Worm (Caenorhabditis elegans) whole organism, early embryonic: ENCODE data around the gene F01D5.10.

ENCODE experiments used
- ama-1 ChIP-seq: fragments of 150-350 bp; optimal IDR thresholded peaks from 2 replicates; lab custom pipeline; 2014
- ceh-36 ChIP-seq: sonication (generic microtip); optimal IDR thresholded peaks from 2 replicates; lab custom pipeline; 2016; ENCODE audit warnings: missing genetic modification characterization, inconsistent platforms, missing compliant biosample characterization
- ets-7 ChIP-seq: sonication (generic microtip); optimal IDR thresholded peaks from 2 replicates; lab custom pipeline; 2016; ENCODE audit warnings: missing genotype, missing genetic modification characterization, missing compliant biosample characterization
- flt-1 ChIP-seq: fragments of 200-800 bp; sonication (Bioruptor generic); IDR thresholded peaks from 2 replicates; pipeline ENCODE4 v1.3.6; 2022; ENCODE audit warnings: missing genetic modification characterization, missing compliant biosample characterization
- hmg-4 ChIP-seq: fragments of 200-800 bp; sonication (Bioruptor generic); optimal IDR thresholded peaks from 2 replicates; lab custom pipeline; 2018; ENCODE audit warnings: mild to moderate bottlenecking, missing genetic modification characterization, missing compliant biosample characterization
- sea-1 ChIP-seq: fragments of 200-800 bp; sonication (Bioruptor generic); conservative IDR thresholded peaks from 2 replicates; pipeline ENCODE4 v1.3.6; 2022; ENCODE audit warnings: missing genetic modification characterization, missing compliant biosample characterization
- tbx-11 ChIP-seq: fragments of 200-800 bp; sonication (Bioruptor generic); IDR thresholded peaks from 2 replicates; pipeline ENCODE4 v1.3.6; 2022; ENCODE audit warnings: missing genetic modification characterization, missing compliant biosample characterization

DNA sequence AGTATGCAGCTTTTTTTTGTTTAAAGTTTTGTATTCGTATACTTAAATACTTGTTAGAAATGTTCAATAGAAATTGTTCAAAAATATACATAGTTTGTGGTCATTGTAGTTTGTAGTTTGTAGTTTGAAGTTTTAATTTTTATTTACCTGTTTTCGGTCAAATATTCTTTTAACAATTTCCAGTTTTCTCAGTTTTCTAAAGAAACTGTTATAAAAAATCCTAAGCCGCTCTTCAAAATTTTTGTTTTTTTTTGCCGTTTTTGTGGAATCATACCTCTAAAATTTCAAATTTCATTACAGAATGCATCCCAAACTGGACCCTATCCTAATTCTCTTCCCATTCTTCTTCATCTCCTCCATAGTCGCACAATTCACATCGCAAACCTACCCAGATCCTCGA lies 14.9 kb downstream of the F01D5.10 start, which contains the start of gene F01D5.6:
- TF ChIP-seq ama-1 (lab: Kevin White, UChicago) (no peak), flt-1 (GFP tag; lab: Robert Waterston, UW) (no peak), ets-7 (no peak), ceh-36 (tag; lab: Kevin White, UChicago) (no peak), hmg-4 (GFP tag; lab: Kevin White, UChicago) (no peak), tbx-11 (GFP tag; lab: Robert Waterston, UW) (no peak), sea-1 (GFP tag; lab: Robert Waterston, UW) (no peak)
